ENCODE assay signal across 4 fruit fly cellular contexts in genomic region chr3L:50834-51233, dm6.
TF ChIP-seq lines count a peak whose summit lies in the region.

No protein-coding gene starts in this region.

- TF ChIP-seq CTCF in whole organism, embryonic (GFP tag; optimal IDR thresholded peaks at IDR 0.05; lab: Kevin White, UChicago), result no peak

TF ChIP-seq in whole organism, adult, 20 proteins besides CTCF, POLR2A, EP300 and RAD21:
- TF ChIP-seq CG7045 (GFP tag; optimal IDR thresholded peaks at IDR 0.05; lab: Kevin White, UChicago), result no peak
- TF ChIP-seq tj (GFP tag; optimal IDR thresholded peaks at IDR 0.05; lab: Kevin White, UChicago), result peak; percentile 61

TF ChIP-seq in whole organism, embryonic, 481 proteins besides CTCF, POLR2A, EP300 and RAD21:
- TF ChIP-seq E2f1 (GFP tag; IDR thresholded peaks at IDR 0.05; lab: Robert Waterston, UW) (no peak), klu (GFP tag; IDR thresholded peaks at IDR 0.05; lab: Robert Waterston, UW) (no peak), D (optimal IDR thresholded peaks at IDR 0.05; lab: Kevin White, UChicago) (peak; percentile 72), D (GFP tag; optimal IDR thresholded peaks at IDR 0.05; lab: Kevin White, UChicago) (no peak), Bgb (GFP tag; IDR thresholded peaks at IDR 0.05; lab: Robert Waterston, UW; ENCODE audit: partially characterized antibody) (no peak)

TF ChIP-seq in whole organism, prepupa, 60 proteins besides CTCF, POLR2A, EP300 and RAD21:
- TF ChIP-seq Eip78C (GFP tag; lab: Kevin White, UChicago) (peak; percentile 17), dsx (GFP tag; optimal IDR thresholded peaks at IDR 0.05; lab: Kevin White, UChicago; ENCODE audit: poor library complexity, severe bottlenecking) (peak; percentile 100), Sox15 (GFP tag; optimal IDR thresholded peaks at IDR 0.05; lab: Kevin White, UChicago) (no peak)

TF ChIP-seq in whole organism, wandering third instar larva, 38 proteins besides CTCF, POLR2A, EP300 and RAD21:
- TF ChIP-seq Hr83 (GFP tag; optimal IDR thresholded peaks at IDR 0.05; lab: Kevin White, UChicago; ENCODE audit: poor library complexity, severe bottlenecking) (no peak), CG9705 (GFP tag; optimal IDR thresholded peaks at IDR 0.05; lab: Kevin White, UChicago) (no peak), HLH106 (tag; optimal IDR thresholded peaks at IDR 0.05; lab: Kevin White, UChicago) (no peak), psq (GFP tag; optimal IDR thresholded peaks at IDR 0.05; lab: Kevin White, UChicago) (peak; percentile 23)
